Worm (Caenorhabditis elegans): ENCODE data around the gene clec-37.

ce11 chrV:16816707-16817106 is 35.2 kb downstream of the clec-37 start:
- TF ChIP-seq nhr-11 (tag; optimal IDR thresholded peaks at IDR 0.05) = no peak
- no peak for TF ChIP-seq nhr-41 (GFP tag; IDR thresholded peaks at IDR 0.05)
- no peak for TF ChIP-seq nhr-10 (tag; optimal IDR thresholded peaks at IDR 0.05)
- TF ChIP-seq lim-7 (GFP tag; IDR thresholded peaks at IDR 0.05) = no peak
- no peak for TF ChIP-seq dpl-1 (GFP tag; optimal IDR thresholded peaks at IDR 0.05)
- no peak for TF ChIP-seq skn-1 (tag; optimal IDR thresholded peaks at IDR 0.05)
- no peak for TF ChIP-seq tag-97 (GFP tag; IDR thresholded peaks at IDR 0.05)
- TF ChIP-seq zfp-2 (tag; optimal IDR thresholded peaks at IDR 0.05) = no peak
